Fruit fly (Drosophila melanogaster) whole organism, larva: ENCODE results near the gene CG43348.

Source experiments
- noc ChIP-seq: fragments of 200-800 bp; sonication (Bioruptor generic); optimal IDR thresholded peaks from 3 replicates; lab custom pipeline; 2019; ENCODE audit warnings: missing biosample characterization, mild to moderate bottlenecking, missing genetic modification characterization, moderate library complexity

The CG43348 gene

dm6 chr2L:1185642-1186497, 13.3 kb upstream of the CG43348 start, which contains the start of gene CG5001:
Gene CG5001, plus strand, starts transcription at chr2L:1185757.
- peak; percentile 64 for TF ChIP-seq noc (tag; lab: Kevin White, UChicago)

DNA sequence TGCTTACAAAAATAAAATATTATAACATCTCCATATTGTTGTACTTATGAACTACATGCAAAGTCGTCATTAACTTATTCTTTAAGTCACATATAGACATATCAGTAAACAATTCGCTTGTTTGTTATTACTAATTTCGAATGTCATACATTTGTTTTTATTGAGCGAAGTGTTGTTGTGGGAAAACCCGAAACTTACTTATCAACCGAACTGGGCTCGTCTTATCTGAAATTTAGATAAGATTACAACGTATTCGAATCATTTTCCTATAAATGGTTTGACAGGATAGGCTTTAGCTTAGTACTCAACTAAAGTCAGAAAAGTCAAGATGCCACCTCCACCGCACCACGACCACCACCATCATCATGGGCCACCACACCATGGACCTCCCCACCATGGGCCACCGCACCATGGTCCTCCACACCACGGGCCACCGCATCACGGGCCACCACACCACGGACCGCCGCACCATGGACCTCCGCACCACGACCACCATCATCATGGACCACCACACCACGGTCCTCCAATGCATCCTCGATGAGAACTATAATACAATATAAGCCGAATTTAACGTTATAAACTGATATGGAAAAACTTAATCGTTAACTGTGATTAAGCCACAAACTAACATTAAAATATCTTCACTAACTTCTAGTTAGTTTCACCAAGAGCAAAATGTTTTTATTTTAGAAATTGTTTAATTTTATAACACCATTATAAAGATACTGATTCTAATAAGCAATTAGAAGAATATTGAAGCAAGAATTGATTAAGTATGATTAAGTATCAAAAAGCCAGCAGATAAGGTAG, 905 bp downstream of the CG43348 start, which contains the start of the genes CG43349 and CG5011:
Gene CG43349 (plus strand): TSS at position 294 of the 810 bp plus-strand sequence.
Gene CG5011 (plus strand): TSS at position 760 of the 810 bp plus-strand sequence.
- no peak for TF ChIP-seq noc (tag; lab: Kevin White, UChicago)

DNA sequence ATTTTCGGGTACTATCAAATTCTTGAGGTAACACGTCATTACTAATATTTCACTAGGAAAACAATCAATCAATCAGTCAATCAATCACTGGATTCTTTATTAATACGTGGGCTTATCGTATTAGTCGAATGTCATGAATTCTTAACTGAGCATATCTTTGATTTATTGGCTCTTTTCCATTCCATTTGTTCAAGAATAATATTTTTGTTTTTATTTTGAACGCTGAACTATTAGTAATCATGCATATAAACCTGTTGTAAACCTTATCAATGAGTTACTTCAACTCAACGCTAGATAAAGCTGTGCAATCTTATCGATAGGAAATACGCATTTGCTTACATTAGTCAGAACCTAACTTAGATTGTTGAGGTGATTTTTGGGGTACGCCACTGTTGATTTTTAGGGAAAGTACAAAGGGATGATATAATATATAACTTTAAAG, 2.2 kb downstream of the CG43348 start:
- TF ChIP-seq noc (tag; lab: Kevin White, UChicago): no peak

DNA sequence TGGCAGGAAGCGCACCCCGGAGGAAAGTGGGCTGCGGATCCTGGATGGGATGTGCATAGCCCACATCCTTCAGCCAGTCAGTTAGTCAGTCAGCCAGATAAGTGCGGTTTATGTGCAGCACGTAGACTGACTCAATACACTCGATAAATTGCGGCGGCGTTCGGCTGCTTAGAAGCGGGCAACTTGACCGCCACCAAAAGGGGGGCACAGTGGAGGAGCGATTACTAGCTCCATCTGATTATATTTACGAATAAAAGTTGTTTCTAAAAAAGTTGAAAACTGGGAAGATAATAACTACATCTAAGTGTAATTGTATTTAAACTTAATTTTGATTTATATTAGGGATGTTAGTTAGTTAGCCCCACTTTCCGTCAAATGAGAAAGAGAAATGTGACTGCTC, 3.2 kb downstream of the CG43348 start:
- no peak for TF ChIP-seq noc (tag; lab: Kevin White, UChicago)

- no peak for TF ChIP-seq noc (tag; lab: Kevin White, UChicago)
These were observed 4.7 kb downstream of the CG43348 start, which contains the start of gene CG14342 for dm6 chr2L:1203915-1204314. Gene CG14342, plus strand, starts transcription at chr2L:1204215.

DNA sequence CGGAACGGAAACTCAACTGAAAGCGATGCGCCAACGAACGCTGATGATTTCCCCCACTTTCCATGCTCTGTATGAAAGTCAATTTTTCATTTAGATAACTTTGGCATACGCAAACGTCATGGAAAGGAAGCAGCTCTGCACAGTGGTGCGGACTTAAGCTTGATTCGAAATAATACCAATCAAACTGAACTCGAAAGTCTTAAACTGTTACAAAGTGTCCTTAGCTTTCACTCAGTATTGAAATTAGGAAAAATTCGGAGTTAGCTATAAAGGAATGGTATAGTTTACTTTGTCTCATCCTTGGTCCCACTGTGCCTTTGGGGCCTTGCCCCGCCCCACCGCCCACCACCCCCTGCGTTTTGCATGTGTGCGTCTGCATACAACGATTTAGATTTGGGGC, 8.2 kb downstream of the CG43348 start:
- TF ChIP-seq noc (tag; lab: Kevin White, UChicago): no peak

DNA sequence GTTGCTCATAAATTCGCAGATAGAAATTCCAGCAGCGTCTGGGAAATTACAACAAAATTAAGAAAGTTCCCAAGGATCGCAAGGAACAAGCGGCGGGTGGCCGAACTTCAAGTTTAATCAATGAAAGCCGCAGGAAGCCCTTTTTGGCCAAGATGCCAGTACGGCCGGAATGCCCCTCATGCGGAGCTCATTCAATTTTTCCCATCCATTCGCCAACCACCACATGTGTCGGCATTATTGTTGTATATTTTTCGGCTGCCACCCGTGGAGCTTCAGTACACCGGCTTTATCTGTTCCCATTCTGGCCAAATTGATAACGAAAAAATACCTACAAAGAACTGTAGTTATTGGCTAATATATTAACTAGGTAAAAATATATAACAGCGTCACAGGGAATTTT, 12.3 kb downstream of the CG43348 start:
- TF ChIP-seq noc (tag; lab: Kevin White, UChicago): no peak

- TF ChIP-seq noc (tag; lab: Kevin White, UChicago): no peak
These were observed 14.4 kb downstream of the CG43348 start for dm6 chr2L:1213587-1213986.

dm6 chr2L:1214465-1214864, 15.3 kb downstream of the CG43348 start:
- no peak for TF ChIP-seq noc (tag; lab: Kevin White, UChicago)

DNA sequence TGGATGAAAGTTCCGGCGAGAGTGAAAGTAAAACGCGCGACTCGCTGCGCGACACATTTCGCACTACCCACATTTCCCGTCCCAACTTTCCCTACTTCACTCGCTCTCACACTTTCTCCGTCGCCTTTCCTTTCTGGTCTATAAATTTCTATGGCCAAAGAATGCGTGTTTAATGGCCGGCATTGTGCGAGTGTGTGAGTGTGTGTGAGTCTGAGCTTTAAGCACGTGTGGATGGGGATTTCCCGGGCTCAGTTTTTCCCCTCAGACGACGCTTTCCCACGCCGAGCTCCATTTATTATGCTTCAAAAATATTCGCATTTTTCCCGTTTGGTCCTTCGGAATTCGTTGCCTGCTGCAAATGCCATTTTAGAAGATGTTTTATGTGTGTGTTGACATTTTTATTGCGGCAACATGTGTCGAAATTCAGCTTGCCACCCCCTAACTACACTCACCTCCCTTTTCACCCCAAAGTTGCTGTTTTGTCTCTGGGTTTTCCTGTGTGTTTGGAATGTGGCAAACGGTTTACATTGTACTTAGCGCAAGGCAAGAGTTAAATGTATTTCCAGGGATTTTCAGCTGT, 17.9 kb downstream of the CG43348 start:
- TF ChIP-seq noc (tag; lab: Kevin White, UChicago): no peak

- TF ChIP-seq noc (tag; lab: Kevin White, UChicago): peak; percentile 44
These were observed 18.8 kb downstream of the CG43348 start for dm6 chr2L:1217892-1218473.

DNA sequence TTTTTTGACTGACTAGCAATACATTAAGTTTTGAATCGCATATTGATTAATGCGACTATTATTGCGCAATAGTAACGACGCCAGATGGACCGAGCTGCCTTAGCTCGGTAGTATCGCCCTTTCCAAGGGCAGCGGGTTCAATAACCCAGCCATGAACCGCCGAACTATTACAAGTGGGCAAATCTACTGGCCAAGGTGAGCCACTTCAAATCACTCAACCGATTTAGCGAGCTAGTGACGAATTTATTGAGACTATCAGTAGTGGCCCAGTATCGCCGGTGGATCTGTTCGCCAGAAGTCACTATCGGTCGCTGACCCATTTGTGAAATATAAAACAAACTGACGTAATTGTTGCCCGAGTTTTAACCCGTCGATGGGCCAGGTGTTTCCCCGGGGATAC, 19.3 kb downstream of the CG43348 start:
- no peak for TF ChIP-seq noc (tag; lab: Kevin White, UChicago)

DNA sequence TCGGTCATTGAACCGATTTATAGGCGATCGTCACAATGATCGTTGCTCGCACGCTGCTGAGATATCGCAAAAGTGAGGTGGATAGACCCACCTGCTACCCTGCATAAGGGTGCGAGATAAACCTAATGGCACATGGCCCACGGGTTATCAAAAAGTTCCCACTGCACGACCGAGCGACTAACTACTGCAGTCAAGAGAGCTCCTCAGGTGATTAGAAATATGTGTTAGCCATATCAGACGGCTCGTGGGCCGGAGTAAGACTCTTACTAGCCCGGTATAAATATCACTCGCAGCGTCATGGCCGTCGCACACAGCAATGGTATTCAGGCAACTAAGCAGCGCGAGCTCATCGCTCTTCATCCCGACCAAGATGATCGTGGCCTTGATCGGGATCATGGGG, 19.8 kb downstream of the CG43348 start, which contains the start of gene CG42329:
Gene CG42329 (plus strand): TSS at position 301 of the 400 bp plus-strand sequence.
- TF ChIP-seq noc (tag; lab: Kevin White, UChicago): no peak

- TF ChIP-seq noc (tag; lab: Kevin White, UChicago): no peak
These were observed 31.5 kb downstream of the CG43348 start for dm6 chr2L:1230691-1231090.

DNA sequence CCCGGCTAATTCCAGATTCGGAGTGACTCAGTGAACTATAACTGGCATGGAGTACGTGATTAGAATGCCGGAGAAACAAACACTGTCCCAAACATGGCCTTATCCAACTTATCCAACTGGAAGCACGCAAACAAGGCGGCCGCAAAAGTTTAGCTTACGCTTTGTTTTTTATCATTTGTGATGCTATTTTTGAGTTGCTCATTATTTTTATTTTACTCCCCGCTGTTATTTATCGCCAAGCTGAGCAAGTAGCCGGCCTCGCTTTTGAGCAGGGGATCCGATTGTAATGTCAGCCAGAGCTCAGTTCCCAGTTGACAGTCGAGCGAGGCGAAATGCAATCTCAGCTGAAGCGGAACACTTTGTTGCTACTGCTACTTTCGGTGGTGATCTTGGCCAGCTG, 40.5 kb downstream of the CG43348 start, which contains the start of gene CG5397:
Gene CG5397 (plus strand): TSS at position 301 of the 400 bp plus-strand sequence.
- TF ChIP-seq noc (tag; lab: Kevin White, UChicago): no peak
